Fruit fly (Drosophila melanogaster): ENCODE results near the gene CG17490.

Gene CG17490

DNA sequence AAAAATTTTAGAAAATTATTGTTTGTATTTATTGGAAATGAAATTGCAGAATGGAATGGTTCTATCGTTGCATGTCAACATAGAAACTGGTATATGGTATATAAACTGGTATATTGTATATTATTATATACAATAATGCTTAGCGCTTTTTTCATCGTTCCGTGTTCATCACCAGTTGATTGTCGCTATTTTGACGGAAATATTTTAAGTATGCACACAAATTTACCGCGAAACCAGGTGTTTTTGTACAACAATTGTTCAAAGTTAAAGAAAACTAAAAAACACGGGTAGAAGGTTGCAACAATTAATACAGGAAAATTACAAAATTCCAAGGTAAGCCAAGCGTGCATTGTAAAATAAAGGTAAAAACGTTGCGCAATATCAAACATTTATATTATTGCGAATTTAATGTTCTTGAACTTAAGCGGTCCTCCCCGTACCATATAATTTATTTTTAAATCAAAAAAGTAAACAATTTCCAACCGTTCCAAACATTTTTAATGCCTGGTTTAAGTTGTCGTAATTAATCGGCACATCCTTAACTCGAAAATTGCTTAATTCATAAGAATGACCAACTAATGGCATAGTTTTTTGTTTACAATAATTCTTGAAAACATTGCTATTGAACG is 41.6 kb downstream of the CG17490 start, which contains the start of gene Slmap (continued):
- no peak for TF ChIP-seq hb (GFP tag; IDR thresholded peaks at IDR 0.05; ENCODE audit: partially characterized antibody)
- no peak for TF ChIP-seq croc (GFP tag; conservative IDR thresholded peaks at IDR 0.05)
- TF ChIP-seq CG6791 (GFP tag; IDR thresholded peaks at IDR 0.05; ENCODE audit: partially characterized antibody): no peak
- no peak for TF ChIP-seq CG10274 (GFP tag; optimal IDR thresholded peaks at IDR 0.05)
- no peak for TF ChIP-seq br (optimal IDR thresholded peaks at IDR 0.05)
- no peak for TF ChIP-seq CG9437 (GFP tag; optimal IDR thresholded peaks at IDR 0.05)
- TF ChIP-seq CG6854 (GFP tag; optimal IDR thresholded peaks at IDR 0.05): no peak
- TF ChIP-seq ems (GFP tag; optimal IDR thresholded peaks at IDR 0.05): no peak
- no peak for TF ChIP-seq CG31224 (GFP tag; IDR thresholded peaks at IDR 0.05)
- TF ChIP-seq tx (GFP tag; optimal IDR thresholded peaks at IDR 0.05): no peak
- peak; percentile 46; the same call in 1 of the 2 replicates for TF ChIP-seq CG14667 (GFP tag; IDR thresholded peaks at IDR 0.05)
- TF ChIP-seq Nf-YB (GFP tag; optimal IDR thresholded peaks at IDR 0.05): no peak
- TF ChIP-seq Xrp1 (GFP tag; IDR thresholded peaks at IDR 0.05): no peak
- no peak for TF ChIP-seq CG7745 (tag; optimal IDR thresholded peaks at IDR 0.05)
- peak; percentile 99 for TF ChIP-seq CG1024 (GFP tag; IDR thresholded peaks at IDR 0.05)
- no peak for TF ChIP-seq kni (GFP tag; optimal IDR thresholded peaks at IDR 0.05)
- no peak for TF ChIP-seq pita (GFP tag; optimal IDR thresholded peaks at IDR 0.05)
- no peak for TF ChIP-seq CG33557 (GFP tag; optimal IDR thresholded peaks at IDR 0.05)
- no peak for TF ChIP-seq zf30C (GFP tag; optimal IDR thresholded peaks at IDR 0.05)
- TF ChIP-seq sob (GFP tag; IDR thresholded peaks at IDR 0.05): no peak

Data from whole organism, embryonic.